Worm (Caenorhabditis elegans): ENCODE results near the gene ZC53.2.
A peak's percentile ranks its signal among the peaks of the same experiment; 100 is the strongest.

ZC53.2 gene

DNA sequence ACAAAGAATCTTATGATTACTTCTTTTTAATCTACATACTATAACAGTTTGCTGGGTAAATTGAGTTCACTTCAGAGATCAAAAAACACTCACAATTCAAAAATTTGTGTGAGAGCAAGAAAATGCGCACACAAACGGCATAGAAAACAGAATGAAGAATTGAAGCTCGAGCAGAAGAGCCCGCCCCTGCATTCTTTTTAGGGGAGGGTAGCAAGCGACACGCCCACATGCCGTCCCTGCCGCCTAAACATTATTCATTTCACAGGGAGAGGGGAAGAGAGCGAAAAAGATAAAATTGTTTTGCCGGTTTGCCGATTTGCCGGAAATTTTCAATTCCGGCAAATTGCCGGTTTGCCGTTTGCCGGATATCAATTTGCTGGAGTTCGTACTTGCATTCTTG lies 14.7 kb downstream of the ZC53.2 start (continued):
- TF ChIP-seq mdl-1 (tag; optimal IDR thresholded peaks at IDR 0.05) (peak in 1 of 2 experiments; percentile 30), ceh-90 (tag; optimal IDR thresholded peaks at IDR 0.05) (no peak), nhr-84 (tag; optimal IDR thresholded peaks at IDR 0.05) (no peak), skn-1 (tag; optimal IDR thresholded peaks at IDR 0.05) (peak; percentile 97), lin-39 (tag; optimal IDR thresholded peaks at IDR 0.05) (peak; percentile 59), Y116A8C.19 (tag; optimal IDR thresholded peaks at IDR 0.05; ENCODE audit: borderline replicate concordance) (no peak), ztf-11 (tag; optimal IDR thresholded peaks at IDR 0.05) (peak in 1 of 2 experiments; percentile 62)

DNA sequence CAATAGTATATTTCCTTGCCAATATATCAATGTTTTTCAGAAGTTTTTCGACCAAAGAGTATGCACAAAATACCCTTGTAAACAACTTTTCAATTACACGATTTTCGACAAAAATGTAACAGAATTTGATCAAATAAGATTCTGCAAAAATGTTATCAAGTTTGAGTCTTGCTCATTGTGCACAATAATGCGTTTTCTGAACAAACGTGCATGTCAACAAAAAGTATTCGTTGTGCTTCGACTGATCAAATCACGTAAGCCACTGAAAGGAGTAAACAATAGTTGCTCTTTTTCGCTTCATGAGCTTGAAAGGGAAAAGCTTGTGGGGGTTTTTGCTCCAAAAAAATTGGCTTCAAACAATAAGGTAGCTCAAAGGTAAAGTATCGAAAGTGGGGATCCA lies 17.0 kb downstream of the ZC53.2 start:
- TF ChIP-seq ztf-11 (tag; optimal IDR thresholded peaks at IDR 0.05) (no peak), fkh-10 (GFP tag; optimal IDR thresholded peaks at IDR 0.05) (peak; percentile 43)

DNA sequence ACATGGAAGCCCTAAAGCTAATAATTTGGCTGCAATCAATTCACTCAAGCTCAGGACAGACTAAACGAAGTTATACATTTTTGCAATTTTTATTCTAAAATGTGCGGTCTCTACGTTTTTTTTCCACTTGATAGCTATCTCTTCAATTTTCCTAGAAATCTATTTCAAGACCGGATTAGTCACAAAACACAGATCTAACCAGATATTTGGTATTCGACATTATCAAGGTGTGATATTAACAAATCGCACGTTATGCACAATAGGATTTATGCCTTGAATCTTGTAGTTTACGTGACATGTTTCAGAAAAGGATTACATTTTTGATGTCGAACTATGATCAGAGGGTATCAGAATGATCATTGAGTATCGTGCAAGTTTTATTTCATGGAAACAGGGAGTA lies 22.6 kb downstream of the ZC53.2 start:
- TF ChIP-seq sox-4 (tag; optimal IDR thresholded peaks at IDR 0.05): peak; percentile 42
- peak; percentile 21 for TF ChIP-seq nhr-71 (tag; optimal IDR thresholded peaks at IDR 0.05)
- TF ChIP-seq swsn-7 (tag; optimal IDR thresholded peaks at IDR 0.05): no peak
- peak; percentile 73 for TF ChIP-seq pax-3 (tag; optimal IDR thresholded peaks at IDR 0.05)
- TF ChIP-seq dsc-1 (tag; optimal IDR thresholded peaks at IDR 0.05): peak; percentile 88
- peak; percentile 72 for TF ChIP-seq fkh-8 (tag; optimal IDR thresholded peaks at IDR 0.05)
- TF ChIP-seq mep-1 (tag; optimal IDR thresholded peaks at IDR 0.05): no peak
- peak; percentile 24 for TF ChIP-seq nhr-47 (tag; optimal IDR thresholded peaks at IDR 0.05)
- TF ChIP-seq unc-98 (GFP tag; IDR thresholded peaks at IDR 0.05): no peak
- TF ChIP-seq unc-86 (tag; optimal IDR thresholded peaks at IDR 0.05): no peak
- TF ChIP-seq C16A3.4 (tag; optimal IDR thresholded peaks at IDR 0.05): no peak

DNA sequence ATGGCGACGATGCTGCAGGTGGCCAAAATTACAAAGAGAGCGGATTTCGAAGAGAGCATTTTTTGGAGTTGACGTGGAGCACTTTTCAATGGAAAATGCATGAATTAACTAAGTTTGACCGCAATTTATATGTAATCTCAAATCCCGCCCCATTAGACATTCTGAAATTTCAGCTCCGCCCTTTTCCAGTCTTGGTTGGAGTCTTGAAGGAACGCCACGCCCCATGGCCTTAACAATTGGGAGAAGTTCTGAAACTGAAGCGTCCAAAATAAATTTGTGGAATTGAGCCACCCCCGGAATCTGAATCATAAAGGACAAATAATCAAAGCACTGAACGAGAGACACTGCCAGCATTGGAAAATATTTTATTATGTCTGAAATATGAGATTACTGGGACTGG lies 26.8 kb downstream of the ZC53.2 start, which contains the start of gene B0294.1:
Gene B0294.1, minus strand, starts transcription at position 101 of the 400 bp plus-strand sequence.
- TF ChIP-seq efl-3 (GFP tag; optimal IDR thresholded peaks at IDR 0.05): no peak
- TF ChIP-seq nhr-47 (tag; optimal IDR thresholded peaks at IDR 0.05): no peak
- TF ChIP-seq hpl-2 (GFP tag; optimal IDR thresholded peaks at IDR 0.05): no peak
- peak; percentile 31 for TF ChIP-seq dsc-1 (tag; optimal IDR thresholded peaks at IDR 0.05)
- TF ChIP-seq nhr-84 (tag; optimal IDR thresholded peaks at IDR 0.05): no peak

DNA sequence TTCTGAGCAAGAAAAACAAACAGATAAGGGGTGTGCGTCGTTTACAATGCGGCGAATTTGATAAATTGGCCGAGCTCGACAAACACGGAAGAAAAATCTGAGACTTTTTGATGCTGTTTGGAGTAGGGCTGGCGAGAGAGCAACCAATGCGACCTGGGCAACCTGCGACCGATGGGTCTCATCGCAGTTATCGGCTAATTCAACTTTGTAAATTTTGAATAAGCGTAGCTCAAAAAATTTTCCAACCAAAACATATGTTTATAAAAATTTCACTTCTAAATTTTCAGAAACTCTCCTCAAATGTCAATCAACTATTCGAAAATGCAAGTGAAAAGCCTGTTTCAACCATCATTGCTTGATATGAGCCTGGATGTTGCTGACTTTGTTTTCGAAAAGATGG lies 32.2 kb downstream of the ZC53.2 start, which contains the start of gene B0294.3:
Gene B0294.3, plus strand, starts transcription at position 301 of the 400 bp plus-strand sequence.
- no peak for TF ChIP-seq mep-1 (tag; optimal IDR thresholded peaks at IDR 0.05)
- no peak for TF ChIP-seq ceh-88 (GFP tag; IDR thresholded peaks at IDR 0.05)
- no peak for TF ChIP-seq elt-2 (tag; optimal IDR thresholded peaks at IDR 0.05)
- TF ChIP-seq C34B4.2 (tag; optimal IDR thresholded peaks at IDR 0.05): no peak
- TF ChIP-seq nhr-237 (tag; optimal IDR thresholded peaks at IDR 0.05): no peak
- no peak for TF ChIP-seq hlh-17 (GFP tag; optimal IDR thresholded peaks at IDR 0.05; ENCODE audit: borderline replicate concordance)
- no peak for TF ChIP-seq efl-3 (GFP tag; optimal IDR thresholded peaks at IDR 0.05)
- no peak for TF ChIP-seq lin-35 (GFP tag; optimal IDR thresholded peaks at IDR 0.05)
- TF ChIP-seq nhr-76 (tag; optimal IDR thresholded peaks at IDR 0.05): no peak
- no peak for TF ChIP-seq alr-1 (tag; optimal IDR thresholded peaks at IDR 0.05; ENCODE audit: borderline replicate concordance)
- TF ChIP-seq nhr-20 (tag; optimal IDR thresholded peaks at IDR 0.05): no peak
- no peak for TF ChIP-seq vab-15 (tag; optimal IDR thresholded peaks at IDR 0.05)
- TF ChIP-seq nhr-11 (tag; optimal IDR thresholded peaks at IDR 0.05): no peak
- TF ChIP-seq egl-27 (tag; optimal IDR thresholded peaks at IDR 0.05): no peak
- TF ChIP-seq blmp-1 (tag; optimal IDR thresholded peaks at IDR 0.05): no peak
- no peak for TF ChIP-seq mdl-1 (tag; optimal IDR thresholded peaks at IDR 0.05)
- no peak for TF ChIP-seq nhr-12 (tag; optimal IDR thresholded peaks at IDR 0.05)
- TF ChIP-seq pag-3 (tag; optimal IDR thresholded peaks at IDR 0.05; ENCODE audit: borderline replicate concordance, insufficient read depth): no peak
- no peak for TF ChIP-seq elt-3 (tag; optimal IDR thresholded peaks at IDR 0.05)
- TF ChIP-seq snpc-4 (tag; optimal IDR thresholded peaks at IDR 0.05): no peak
